Worm (Caenorhabditis elegans): Measurements from ENCODE around the gene F28C6.9.

DNA sequence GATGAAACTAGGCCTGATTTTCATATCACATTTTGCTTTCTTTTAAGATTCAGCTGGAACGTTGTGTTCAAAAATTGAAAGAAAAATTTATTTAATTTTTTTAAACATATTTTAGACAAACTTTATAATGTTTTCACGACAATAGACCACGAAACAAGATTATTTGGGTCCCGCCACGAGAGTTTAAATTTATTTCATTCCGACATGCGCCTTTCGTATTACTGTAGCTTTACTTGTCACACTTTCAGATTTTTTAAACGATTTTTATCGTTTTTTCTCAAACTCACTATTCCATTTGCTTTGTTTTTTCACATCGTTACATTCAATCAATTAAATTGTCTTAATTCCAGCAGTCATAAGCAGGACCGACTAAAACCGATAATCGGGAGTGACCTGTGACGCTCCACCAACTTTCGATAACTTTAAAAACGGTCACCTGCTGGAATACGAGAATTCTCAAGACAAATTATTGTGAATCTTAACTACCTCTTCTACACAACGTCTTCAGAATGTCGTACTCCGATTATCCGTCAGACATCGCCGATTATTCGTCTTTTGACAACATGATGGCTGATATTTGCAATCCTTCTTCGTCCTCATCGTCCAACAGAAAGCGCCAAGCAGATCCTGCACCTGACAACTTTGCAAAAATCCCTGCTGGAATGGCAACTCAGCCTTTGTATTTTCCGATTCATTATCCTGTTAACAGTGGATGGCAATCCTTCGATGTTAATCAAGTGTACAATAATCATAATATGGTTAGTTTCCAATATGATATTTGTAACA is 16.0 kb downstream of the F28C6.9 start, which contains the start of gene aptf-3:
- TF ChIP-seq tbx-11 (GFP tag; IDR thresholded peaks at IDR 0.05): no peak
- TF ChIP-seq ama-1 (optimal IDR thresholded peaks at IDR 0.05): no peak
- TF ChIP-seq ceh-36 (tag; optimal IDR thresholded peaks at IDR 0.05): no peak
- no peak for TF ChIP-seq hmg-4 (GFP tag; optimal IDR thresholded peaks at IDR 0.05)
- TF ChIP-seq F13C5.2 (tag; optimal IDR thresholded peaks at IDR 0.05): no peak
- TF ChIP-seq ceh-13 (GFP tag; optimal IDR thresholded peaks at IDR 0.05): no peak
- TF ChIP-seq flt-1 (GFP tag; IDR thresholded peaks at IDR 0.05): no peak
- no peak for TF ChIP-seq pes-1 (GFP tag; IDR thresholded peaks at IDR 0.05)
- TF ChIP-seq tra-4 (tag; optimal IDR thresholded peaks at IDR 0.05): no peak
- no peak for TF ChIP-seq B0310.2 (tag; optimal IDR thresholded peaks at IDR 0.05)
- no peak for TF ChIP-seq sea-1 (GFP tag; conservative IDR thresholded peaks at IDR 0.05)
- no peak for TF ChIP-seq ets-7 (tag; optimal IDR thresholded peaks at IDR 0.05)
- no peak for TF ChIP-seq hnd-1 (tag; optimal IDR thresholded peaks at IDR 0.05)
- TF ChIP-seq tbx-37 (GFP tag; conservative IDR thresholded peaks at IDR 0.05): no peak

All from whole organism, early embryonic.